Worm (Caenorhabditis elegans) whole organism, young adult: ENCODE data around the gene F55C9.14.
"Not testable (repeated sequence)": the region's sequence is repeated elsewhere in the genome, so short reads cannot be mapped to it uniquely, and the experiment has no call there.

ENCODE experiments used
- F22D6.2 ChIP-seq: sonication (generic microtip); optimal IDR thresholded peaks from 2 replicates; lab custom pipeline; 2016; ENCODE audit warnings: mild to moderate bottlenecking, missing genetic modification characterization, missing compliant biosample characterization
- ama-1 ChIP-seq, 3 experiments: fragments of 150-350 bp in 1 of 3; sonication (generic microtip) in 2 of 3; optimal IDR thresholded peaks; 2 replicates each; lab custom pipeline; 2014 to 2018; ENCODE audit warnings: missing biosample characterization in 2 of 3, missing genetic modification characterization in 2 of 3, missing genetic modification reagents in 2 of 3
- aptf-2 ChIP-seq: fragments of 200-800 bp; sonication (Bioruptor generic); conservative IDR thresholded peaks from 2 replicates; pipeline ENCODE4 v1.3.6; 2022; ENCODE audit warnings: missing genetic modification reagents, missing genetic modification characterization, missing compliant biosample characterization
- attf-3 ChIP-seq: fragments of 200-800 bp; sonication (Bioruptor generic); conservative IDR thresholded peaks from 2 replicates; pipeline ENCODE4 v1.3.6; 2022; ENCODE audit warnings: missing genetic modification reagents, missing genetic modification characterization, missing compliant biosample characterization
- ceh-79 ChIP-seq: sonication (generic microtip); optimal IDR thresholded peaks from 2 replicates; lab custom pipeline; 2017; ENCODE audit warnings: mild to moderate bottlenecking, missing genetic modification characterization, missing compliant biosample characterization
- chd-7 ChIP-seq: sonication (generic microtip); optimal IDR thresholded peaks from 2 replicates; lab custom pipeline; 2016; ENCODE audit warnings: mild to moderate bottlenecking, missing genetic modification characterization, moderate library complexity, missing compliant biosample characterization
- efl-1 ChIP-seq: fragments of 150-350 bp; optimal IDR thresholded peaks from 2 replicates; lab custom pipeline; 2014; ENCODE audit warnings: missing biosample characterization, missing genetic modification reagents, missing genetic modification characterization
- hlh-26 ChIP-seq: fragments of 200-800 bp; sonication (Bioruptor generic); conservative IDR thresholded peaks from 2 replicates; pipeline ENCODE4 v1.3.6; 2022; ENCODE audit warnings: missing genetic modification reagents, missing genetic modification characterization, missing compliant biosample characterization
- lag-1 ChIP-seq: fragments of 200-800 bp; sonication (Bioruptor generic); IDR thresholded peaks from 2 replicates; pipeline ENCODE4 v1.3.6; 2022; ENCODE audit warnings: missing genetic modification reagents, missing genetic modification characterization, missing compliant biosample characterization
- madf-8 ChIP-seq: fragments of 200-800 bp; sonication (Bioruptor generic); conservative IDR thresholded peaks from 2 replicates; pipeline ENCODE4 v1.3.6; 2022; ENCODE audit warnings: missing genetic modification reagents, missing genetic modification characterization, missing compliant biosample characterization
- nhr-80 ChIP-seq: sonication (generic microtip); optimal IDR thresholded peaks from 2 replicates; lab custom pipeline; 2016; ENCODE audit warnings: missing genetic modification characterization, missing compliant biosample characterization
- nhr-90 ChIP-seq: sonication (generic microtip); optimal IDR thresholded peaks from 2 replicates; lab custom pipeline; 2016; ENCODE audit warnings: missing genotype, mild to moderate bottlenecking, missing genetic modification characterization, missing compliant biosample characterization
- sptf-2 ChIP-seq: fragments of 200-800 bp; sonication (Bioruptor generic); optimal IDR thresholded peaks from 2 replicates; lab custom pipeline; 2018; ENCODE audit warnings: mild to moderate bottlenecking, missing genetic modification characterization, missing compliant biosample characterization

DNA sequence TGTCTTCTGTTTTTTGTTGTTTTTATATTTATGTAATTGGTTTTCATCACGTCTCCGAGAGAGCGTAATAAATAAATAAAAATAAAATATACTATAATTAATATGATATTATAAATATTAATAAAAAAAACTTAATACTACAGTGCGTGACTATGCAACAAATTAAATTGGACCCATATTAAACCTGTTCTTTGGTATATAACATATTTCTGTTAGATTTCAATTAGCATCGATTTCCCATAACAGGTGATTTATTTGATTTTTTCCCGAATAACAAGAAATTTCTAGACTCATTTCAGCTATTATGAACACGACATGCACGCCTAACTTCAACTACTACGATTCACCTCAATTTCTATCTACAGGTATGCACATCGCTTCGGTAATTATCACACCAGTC lies 17.7 kb downstream of the F55C9.14 start, which contains the start of gene srh-208:
- TF ChIP-seq nhr-90 (tag; lab: Kevin White, UChicago); madf-8 (GFP tag; lab: Robert Waterston, UW); lag-1 (GFP tag; lab: Robert Waterston, UW); chd-7 (tag; lab: Kevin White, UChicago); aptf-2 (GFP tag; lab: Robert Waterston, UW); ama-1 (optimal IDR thresholded peaks at IDR 0.05; lab: Kevin White, UChicago); ama-1 (GFP tag; optimal IDR thresholded peaks at IDR 0.05; lab: Kevin White, UChicago); hlh-26; efl-1 (GFP tag; lab: Kevin White, UChicago); sptf-2 (GFP tag; lab: Kevin White, UChicago); ceh-79 (tag; lab: Kevin White, UChicago); F22D6.2; nhr-80 (tag; lab: Kevin White, UChicago); attf-3 (GFP tag; lab: Robert Waterston, UW): not testable (repeated sequence)
